Fruit fly (Drosophila melanogaster) whole organism, embryonic: ENCODE results near the gene CG32176.

Source experiments
- Aef1 ChIP-seq: fragments of 200-800 bp; sonication (Bioruptor generic); IDR thresholded peaks from 3 replicates; pipeline ENCODE4 v1.3.6; 2022; ENCODE audit warnings: missing biosample characterization, missing genetic modification characterization
- CG10543 ChIP-seq: fragments of 200-800 bp; sonication (Bioruptor generic); optimal IDR thresholded peaks from 3 replicates; lab custom pipeline; 2017; ENCODE audit warnings: missing biosample characterization, mild to moderate bottlenecking, missing genetic modification characterization, moderate library complexity
- CG11504 ChIP-seq: fragments of 200-800 bp; sonication (Bioruptor generic); optimal IDR thresholded peaks from 3 replicates; lab custom pipeline; 2019; ENCODE audit warnings: missing biosample characterization, mild to moderate bottlenecking, missing genetic modification characterization, moderate library complexity
- CG12219 ChIP-seq: fragments of 200-800 bp; sonication (Bioruptor generic); optimal IDR thresholded peaks from 3 replicates; lab custom pipeline; 2018; ENCODE audit warnings: missing biosample characterization, mild to moderate bottlenecking, missing genetic modification characterization
- CG12744 ChIP-seq: fragments of 200-800 bp; sonication (Bioruptor generic); optimal IDR thresholded peaks from 2 replicates; lab custom pipeline; 2016; ENCODE audit warnings: missing biosample characterization, missing genetic modification characterization
- CG13123 ChIP-seq: fragments of 200-800 bp; sonication (Bioruptor generic); optimal IDR thresholded peaks from 2 replicates; lab custom pipeline; 2016; ENCODE audit warnings: missing biosample characterization, missing genetic modification characterization
- CG13287 ChIP-seq: fragments of 200-800 bp; sonication (Bioruptor generic); IDR thresholded peaks from 2 replicates; pipeline ENCODE4 v1.3.6; 2022; ENCODE audit warnings: missing biosample characterization, missing genetic modification characterization; ENCODE audit not compliant: partially characterized antibody
- CG13624 ChIP-seq: fragments of 200-800 bp; sonication (Bioruptor generic); optimal IDR thresholded peaks from 2 replicates; lab custom pipeline; 2016; ENCODE audit warnings: missing biosample characterization, missing genetic modification characterization
- CG13894 ChIP-seq: fragments of 200-800 bp; sonication (Bioruptor generic); optimal IDR thresholded peaks from 3 replicates; lab custom pipeline; 2018; ENCODE audit warnings: missing biosample characterization, mild to moderate bottlenecking, missing genetic modification characterization, moderate library complexity
- CG15269 ChIP-seq: fragments of 200-800 bp; sonication (Bioruptor generic); optimal IDR thresholded peaks from 2 replicates; lab custom pipeline; 2018; ENCODE audit warnings: missing biosample characterization, mild to moderate bottlenecking, missing genetic modification characterization, moderate library complexity
- CG17359 ChIP-seq: fragments of 200-800 bp; sonication (Bioruptor generic); optimal IDR thresholded peaks from 3 replicates; lab custom pipeline; 2018; ENCODE audit warnings: missing biosample characterization, mild to moderate bottlenecking, missing genetic modification characterization, moderate library complexity
- CG17361 ChIP-seq: fragments of 200-800 bp; sonication (Bioruptor generic); IDR thresholded peaks from 3 replicates; pipeline ENCODE4 v1.3.6; 2022; ENCODE audit warnings: missing biosample characterization, missing genetic modification characterization
- CG17612 ChIP-seq: fragments of 200-800 bp; sonication (Bioruptor generic); IDR thresholded peaks from 2 replicates; pipeline ENCODE4 v1.3.6; 2022; ENCODE audit warnings: missing biosample characterization, missing genetic modification characterization
- CG18476 ChIP-seq: fragments of 200-800 bp; sonication (Bioruptor generic); optimal IDR thresholded peaks from 2 replicates; lab custom pipeline; 2016; ENCODE audit warnings: missing biosample characterization, mild to moderate bottlenecking, missing genetic modification characterization
- CG2875 ChIP-seq: fragments of 200-800 bp; sonication (Bioruptor generic); optimal IDR thresholded peaks from 2 replicates; lab custom pipeline; 2017; ENCODE audit warnings: missing biosample characterization, mild to moderate bottlenecking, missing genetic modification characterization, missing genetic modification reagents
- CG30020 ChIP-seq: fragments of 200-800 bp; optimal IDR thresholded peaks from 2 replicates; lab custom pipeline; 2019; ENCODE audit warnings: missing biosample characterization, mild to moderate bottlenecking, missing genetic modification characterization, moderate library complexity
- CG31224 ChIP-seq: fragments of 200-800 bp; sonication (Bioruptor generic); IDR thresholded peaks from 2 replicates; pipeline ENCODE4 v1.3.6; 2022; ENCODE audit warnings: missing biosample characterization, missing genetic modification characterization
- CG4424 ChIP-seq: fragments of 200-800 bp; sonication (Bioruptor generic); optimal IDR thresholded peaks from 3 replicates; lab custom pipeline; 2016; ENCODE audit warnings: missing biosample characterization, missing genetic modification characterization
- CG4854 ChIP-seq: fragments of 200-800 bp; sonication (Bioruptor generic); optimal IDR thresholded peaks from 2 replicates; lab custom pipeline; 2016; ENCODE audit warnings: missing biosample characterization, missing genetic modification characterization, inconsistent platforms
- CG6272 ChIP-seq: fragments of 200-800 bp; sonication (Bioruptor generic); IDR thresholded peaks from 2 replicates; pipeline ENCODE4 v1.3.6; 2022; ENCODE audit warnings: missing biosample characterization, missing genetic modification characterization
- CG6689 ChIP-seq: fragments of 200-800 bp; sonication (Bioruptor generic); IDR thresholded peaks from 2 replicates; pipeline ENCODE4 v1.3.6; 2022; ENCODE audit warnings: missing biosample characterization, missing genetic modification characterization
- CG6791 ChIP-seq: fragments of 200-800 bp; sonication (Bioruptor generic); IDR thresholded peaks from 3 replicates; pipeline ENCODE4 v1.3.6; 2022; ENCODE audit warnings: missing biosample characterization, missing genetic modification characterization; ENCODE audit not compliant: partially characterized antibody
- CG7271 ChIP-seq: fragments of 200-800 bp; sonication (Bioruptor generic); optimal IDR thresholded peaks from 2 replicates; lab custom pipeline; 2018; ENCODE audit warnings: missing biosample characterization, mild to moderate bottlenecking, missing genetic modification characterization, moderate library complexity
- CG8290 ChIP-seq, 3 experiments: fragments of 200-800 bp; sonication (Bioruptor generic); optimal IDR thresholded peaks; 2 replicates each; lab custom pipeline; 2016 to 2019; ENCODE audit warnings: missing biosample characterization in 3 of 3, missing genetic modification characterization in 3 of 3, mild to moderate bottlenecking in 2 of 3, moderate library complexity in 1 of 3
- CG8478 ChIP-seq: fragments of >200 bp; optimal IDR thresholded peaks from 2 replicates; lab custom pipeline; 2018
- CG9876 ChIP-seq: fragments of 200-800 bp; sonication (Bioruptor generic); optimal IDR thresholded peaks from 2 replicates; lab custom pipeline; 2016; ENCODE audit warnings: missing biosample characterization, missing genetic modification characterization
- Deaf1 ChIP-seq: fragments of 200-800 bp; optimal IDR thresholded peaks from 3 replicates; lab custom pipeline; 2019; ENCODE audit warnings: missing biosample characterization, mild to moderate bottlenecking, missing genetic modification characterization, moderate library complexity
- Dip2 ChIP-seq: fragments of 200-800 bp; sonication (Bioruptor generic); IDR thresholded peaks from 2 replicates; pipeline ENCODE4 v1.3.6; 2022; ENCODE audit warnings: missing biosample characterization, missing genetic modification characterization
- Dll ChIP-seq: fragments of 200-800 bp; sonication (Bioruptor generic); IDR thresholded peaks from 4 replicates; pipeline ENCODE4 v1.3.6; 2022; ENCODE audit warnings: missing biosample characterization, missing genetic modification characterization; ENCODE audit not compliant: partially characterized antibody
- Fer2 ChIP-seq: fragments of 200-800 bp; sonication (Bioruptor generic); optimal IDR thresholded peaks from 2 replicates; lab custom pipeline; 2018; ENCODE audit warnings: missing biosample characterization, mild to moderate bottlenecking, missing genetic modification characterization, moderate library complexity
- Kr ChIP-seq: fragments of 200-800 bp; sonication (Bioruptor generic); optimal IDR thresholded peaks from 2 replicates; lab custom pipeline; 2017; ENCODE audit warnings: missing biosample characterization, mild to moderate bottlenecking, missing genetic modification characterization
- Med ChIP-seq: fragments of 200-800 bp; sonication (Bioruptor generic); peaks from one replicate; lab custom pipeline; 2016; ENCODE audit warnings: missing biosample characterization, missing genetic modification characterization, mild to moderate bottlenecking, inconsistent platforms, moderate library complexity
- Rfx ChIP-seq: fragments of 200-800 bp; sonication (Bioruptor generic); IDR thresholded peaks from 2 replicates; pipeline ENCODE4 v1.3.6; 2022; ENCODE audit warnings: missing biosample characterization, missing genetic modification characterization
- bcd ChIP-seq: fragments of 200-800 bp; sonication (Bioruptor generic); optimal IDR thresholded peaks from 2 replicates; lab custom pipeline; 2017; ENCODE audit warnings: missing biosample characterization, mild to moderate bottlenecking, missing genetic modification characterization
- btn ChIP-seq: fragments of 200-800 bp; sonication (Bioruptor generic); optimal IDR thresholded peaks from 2 replicates; lab custom pipeline; 2016; ENCODE audit warnings: missing biosample characterization, missing genetic modification characterization
- cg ChIP-seq: fragments of 200-800 bp; sonication (Bioruptor generic); optimal IDR thresholded peaks from 3 replicates; lab custom pipeline; 2019; ENCODE audit warnings: missing biosample characterization, mild to moderate bottlenecking, missing genetic modification characterization, moderate library complexity
- chif ChIP-seq, 2 experiments: fragments of 200-800 bp; sonication (Bioruptor generic); optimal IDR thresholded peaks; 3 replicates each; lab custom pipeline; 2016; ENCODE audit warnings: missing biosample characterization in 2 of 2, missing genetic modification characterization in 2 of 2
- dan ChIP-seq: fragments of 200-800 bp; sonication (Bioruptor generic); IDR thresholded peaks from 2 replicates; pipeline ENCODE4 v1.3.6; 2022; ENCODE audit warnings: missing biosample characterization, missing genetic modification characterization
- ewg ChIP-seq: fragments of 200-800 bp; sonication (Bioruptor generic); optimal IDR thresholded peaks from 3 replicates; lab custom pipeline; 2017; ENCODE audit warnings: mild to moderate bottlenecking, missing biosample characterization, missing genetic modification reagents, missing genetic modification characterization
- gfzf ChIP-seq: fragments of 200-800 bp; sonication (Bioruptor generic); optimal IDR thresholded peaks from 2 replicates; lab custom pipeline; 2016; ENCODE audit warnings: missing biosample characterization, mild to moderate bottlenecking, missing genetic modification characterization, moderate library complexity
- h ChIP-seq: fragments of >200 bp; optimal IDR thresholded peaks from 2 replicates; lab custom pipeline; 2017
- ken ChIP-seq: fragments of 200-800 bp; sonication (Bioruptor generic); IDR thresholded peaks from 3 replicates; pipeline ENCODE4 v1.3.6; 2022; ENCODE audit warnings: missing biosample characterization, missing genetic modification characterization
- luna ChIP-seq: fragments of 200-800 bp; sonication (Bioruptor generic); optimal IDR thresholded peaks from 2 replicates; lab custom pipeline; 2016; ENCODE audit warnings: missing biosample characterization, missing genetic modification characterization
- pb ChIP-seq: fragments of 200-800 bp; sonication (Bioruptor generic); optimal IDR thresholded peaks from 3 replicates; lab custom pipeline; 2016; ENCODE audit warnings: missing biosample characterization, missing genetic modification characterization
- pros ChIP-seq: fragments of 200-800 bp; sonication (Bioruptor generic); optimal IDR thresholded peaks from 3 replicates; lab custom pipeline; 2019; ENCODE audit warnings: missing biosample characterization, mild to moderate bottlenecking, missing genetic modification characterization, moderate library complexity
- pzg ChIP-seq: fragments of 200-800 bp; sonication (Bioruptor generic); optimal IDR thresholded peaks from 3 replicates; lab custom pipeline; 2018; ENCODE audit warnings: missing biosample characterization, mild to moderate bottlenecking, missing genetic modification characterization, moderate library complexity
- scrt ChIP-seq: fragments of 200-800 bp; sonication (Bioruptor generic); optimal IDR thresholded peaks from 2 replicates; lab custom pipeline; 2018; ENCODE audit warnings: missing biosample characterization, mild to moderate bottlenecking, missing genetic modification characterization, moderate library complexity
- sens ChIP-seq: fragments of 200-800 bp; sonication (Bioruptor generic); peaks from one replicate; lab custom pipeline; 2016; ENCODE audit warnings: missing biosample characterization, missing genetic modification characterization
- sim ChIP-seq: fragments of 200-800 bp; sonication (Bioruptor generic); IDR thresholded peaks from 2 replicates; pipeline ENCODE4 v1.3.6; 2022; ENCODE audit warnings: missing biosample characterization, missing genetic modification characterization
- trem ChIP-seq: fragments of 200-800 bp; optimal IDR thresholded peaks from 3 replicates; lab custom pipeline; 2019; ENCODE audit warnings: missing biosample characterization, mild to moderate bottlenecking, missing genetic modification characterization, moderate library complexity
- tup ChIP-seq: fragments of 200-800 bp; sonication (Bioruptor generic); optimal IDR thresholded peaks from 2 replicates; lab custom pipeline; 2016; ENCODE audit warnings: missing biosample characterization, mild to moderate bottlenecking, missing genetic modification characterization, moderate library complexity
- zen ChIP-seq: fragments of 200-800 bp; sonication (Bioruptor generic); optimal IDR thresholded peaks from 3 replicates; lab custom pipeline; 2018; ENCODE audit warnings: missing biosample characterization, mild to moderate bottlenecking, missing genetic modification characterization, moderate library complexity

The CG32176 gene

DNA sequence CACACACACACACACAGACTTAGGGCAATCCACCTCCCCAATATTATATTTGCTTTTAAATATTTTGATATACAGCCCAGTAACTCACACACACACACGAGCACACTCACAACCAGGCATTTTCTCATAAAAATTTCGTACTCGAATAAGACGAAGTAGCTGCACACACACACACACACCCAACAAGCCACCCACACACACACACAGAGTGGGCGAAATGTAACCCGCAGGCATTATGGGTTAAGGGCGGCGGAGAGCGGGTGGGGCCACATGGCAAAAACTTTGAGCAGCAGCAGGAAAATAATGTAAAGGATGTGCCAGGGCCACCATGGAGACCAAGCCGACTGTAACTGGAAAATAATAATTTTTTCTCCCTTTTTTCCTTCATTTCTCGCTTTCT, 7.9 kb downstream of the CG32176 start (continued):
- peak; percentile 23 for TF ChIP-seq sens (GFP tag; lab: Kevin White, UChicago)
- no peak for TF ChIP-seq Rfx
- no peak for TF ChIP-seq CG6272 (GFP tag; lab: Robert Waterston, UW)
- TF ChIP-seq pzg (GFP tag; lab: Kevin White, UChicago), result no peak
- TF ChIP-seq gfzf, result no peak
- TF ChIP-seq Dip2, result no peak
- TF ChIP-seq CG8478, result no peak
- no peak for TF ChIP-seq CG7271
- TF ChIP-seq cg (GFP tag; lab: Kevin White, UChicago), result peak; percentile 37
- TF ChIP-seq CG6791, result no peak
- no peak for TF ChIP-seq pb (GFP tag; lab: Kevin White, UChicago)
- TF ChIP-seq bcd (GFP tag; lab: Kevin White, UChicago), result no peak
- TF ChIP-seq CG9876 (GFP tag; lab: Kevin White, UChicago), result no peak
- TF ChIP-seq dan (GFP tag; lab: Robert Waterston, UW), result no peak
- TF ChIP-seq CG8290 (GFP tag; optimal IDR thresholded peaks at IDR 0.05; lab: Kevin White, UChicago), result no peak
- TF ChIP-seq CG8290 (tag; optimal IDR thresholded peaks at IDR 0.05; lab: Kevin White, UChicago), result no peak
- no peak for TF ChIP-seq zen (tag; lab: Kevin White, UChicago)
- TF ChIP-seq CG4854 (GFP tag; lab: Kevin White, UChicago), result no peak
- TF ChIP-seq CG10543 (GFP tag; lab: Kevin White, UChicago), result peak; percentile 9
- TF ChIP-seq CG30020, result no peak
- TF ChIP-seq CG2875, result no peak
- no peak for TF ChIP-seq CG15269
- no peak for TF ChIP-seq CG13287 (GFP tag; lab: Robert Waterston, UW)
- TF ChIP-seq Kr (GFP tag; lab: Kevin White, UChicago), result no peak
- TF ChIP-seq Fer2 (tag; lab: Kevin White, UChicago), result no peak
- TF ChIP-seq sim (GFP tag; lab: Robert Waterston, UW), result no peak
- TF ChIP-seq CG17359 (tag; lab: Kevin White, UChicago), result no peak
- no peak for TF ChIP-seq trem (tag; lab: Kevin White, UChicago)
- no peak for TF ChIP-seq CG6689
- no peak for TF ChIP-seq luna
- TF ChIP-seq Aef1, result no peak
- TF ChIP-seq btn, result no peak
- TF ChIP-seq Med (GFP tag; lab: Kevin White, UChicago), result peak; percentile 16
- TF ChIP-seq CG12744, result no peak
- no peak for TF ChIP-seq CG17612 (GFP tag; lab: Robert Waterston, UW)
- TF ChIP-seq pros, result peak; percentile 52
- TF ChIP-seq CG18476 (GFP tag; lab: Kevin White, UChicago), result no peak
- no peak for TF ChIP-seq Dll (GFP tag; lab: Robert Waterston, UW)
- no peak for TF ChIP-seq tup (GFP tag; lab: Kevin White, UChicago)
- TF ChIP-seq CG11504, result no peak
- TF ChIP-seq h, result no peak

DNA sequence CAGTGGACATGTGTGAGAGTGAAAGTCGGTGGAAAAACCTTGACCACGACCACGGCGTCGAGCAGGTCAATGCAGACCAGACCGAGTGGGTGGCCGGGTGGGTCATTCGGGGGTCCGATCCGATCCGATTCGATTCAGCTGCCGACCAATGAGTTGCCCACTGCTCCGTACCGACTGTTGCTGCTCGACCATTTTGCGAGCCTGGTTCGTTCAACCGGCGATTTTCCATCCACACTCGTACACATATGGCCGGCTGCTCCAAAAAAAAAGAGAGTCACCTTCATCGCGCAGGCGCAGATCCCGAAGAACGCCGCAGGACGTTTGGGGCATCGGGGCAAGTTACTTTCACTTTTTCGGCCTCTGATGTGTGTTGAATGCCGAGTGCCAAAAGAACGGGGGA, 10.9 kb downstream of the CG32176 start:
- TF ChIP-seq CG13624 (GFP tag; lab: Kevin White, UChicago) (no peak), CG12219 (GFP tag; lab: Kevin White, UChicago) (no peak), CG17361 (GFP tag; lab: Robert Waterston, UW) (no peak), CG13894 (tag; lab: Kevin White, UChicago) (peak; percentile 50), CG13123 (GFP tag; lab: Kevin White, UChicago) (no peak), scrt (peak; percentile 63), Med (GFP tag; lab: Kevin White, UChicago) (no peak), ewg (GFP tag; lab: Kevin White, UChicago) (peak; percentile 31), ken (GFP tag; lab: Robert Waterston, UW) (0 out of 3 replicates have a peak, but pooled peaks have one; percentile 20), Deaf1 (tag; lab: Kevin White, UChicago) (peak; percentile 80), CG31224 (0 out of 2 replicates have a peak, but pooled peaks have one; percentile 20), CG4424 (GFP tag; lab: Kevin White, UChicago) (no peak), chif (GFP tag; optimal IDR thresholded peaks at IDR 0.05; lab: Kevin White, UChicago) (no peak)
